Worm (Caenorhabditis elegans): Measurements from ENCODE around the gene W01D2.1.

DNA sequence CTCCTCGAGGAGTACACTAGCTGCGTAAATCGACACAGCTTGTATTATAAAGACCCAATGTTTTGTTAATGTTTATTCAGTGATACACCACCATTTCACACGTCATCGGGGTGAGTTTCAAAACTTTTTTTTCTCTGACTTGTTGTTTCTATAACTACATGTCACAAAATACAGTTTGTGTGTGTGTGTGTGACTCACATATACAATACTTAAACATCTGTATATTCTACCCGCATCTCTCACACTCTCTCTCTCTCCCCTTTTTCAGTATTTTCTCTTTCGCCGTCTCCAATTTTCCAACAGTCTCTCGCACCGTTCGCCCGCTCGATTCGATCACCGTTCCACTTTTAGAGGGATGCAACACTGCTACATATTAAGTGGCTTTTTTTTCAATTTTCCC lies 3.8 kb upstream of the W01D2.1 start:
- TF ChIP-seq T22C8.4 (GFP tag; IDR thresholded peaks at IDR 0.05) = no peak
- no peak for TF ChIP-seq flt-1 (GFP tag; IDR thresholded peaks at IDR 0.05)
- no peak for TF ChIP-seq med-1 (GFP tag; optimal IDR thresholded peaks at IDR 0.05; ENCODE audit: insufficient read depth)
- no peak for TF ChIP-seq ztf-29 (GFP tag; IDR thresholded peaks at IDR 0.05)
- no peak for TF ChIP-seq ztf-23 (GFP tag; IDR thresholded peaks at IDR 0.05)

Measured in whole organism, midembryonic.